Worm (Caenorhabditis elegans) whole organism, L1 larva: ENCODE data around the gene K08A2.2.

ENCODE experiments used
- C16A3.4 ChIP-seq: fragments of 150-350 bp; optimal IDR thresholded peaks from 2 replicates; lab custom pipeline; 2014; ENCODE audit warnings: missing biosample characterization, missing genetic modification characterization
- Y116A8C.19 ChIP-seq: sonication (generic microtip); optimal IDR thresholded peaks from 2 replicates; lab custom pipeline; 2016; ENCODE audit warnings: missing compliant biosample characterization, missing genetic modification characterization, borderline replicate concordance
- alr-1 ChIP-seq: fragments of 200-800 bp; sonication (Bioruptor generic); optimal IDR thresholded peaks from 2 replicates; lab custom pipeline; 2018; ENCODE audit warnings: borderline replicate concordance, mild to moderate bottlenecking, missing genetic modification characterization, missing compliant biosample characterization
- aly-2 ChIP-seq: fragments of 150-350 bp; optimal IDR thresholded peaks from 2 replicates; lab custom pipeline; 2014; ENCODE audit warnings: missing biosample characterization, missing genetic modification characterization
- ama-1 ChIP-seq: fragments of 150-350 bp; optimal IDR thresholded peaks from 2 replicates; lab custom pipeline; 2014
- blmp-1 ChIP-seq: fragments of 150-350 bp; optimal IDR thresholded peaks from 2 replicates; lab custom pipeline; 2014; ENCODE audit warnings: missing biosample characterization, missing genetic modification characterization
- ceh-63 ChIP-seq: fragments of 200-800 bp; sonication (Bioruptor generic); optimal IDR thresholded peaks from 2 replicates; lab custom pipeline; 2018; ENCODE audit warnings: mild to moderate bottlenecking, missing genetic modification characterization, missing compliant biosample characterization
- ceh-88 ChIP-seq: fragments of 200-800 bp; sonication (Bioruptor generic); IDR thresholded peaks from 2 replicates; pipeline ENCODE4 v1.3.6; 2022; ENCODE audit warnings: missing genetic modification characterization, missing compliant biosample characterization
- ceh-90 ChIP-seq: sonication (generic microtip); optimal IDR thresholded peaks from 2 replicates; lab custom pipeline; 2016; ENCODE audit warnings: missing genetic modification characterization, missing compliant biosample characterization
- dsc-1 ChIP-seq: sonication (generic microtip); optimal IDR thresholded peaks from 2 replicates; lab custom pipeline; 2016; ENCODE audit warnings: mild to moderate bottlenecking, missing genetic modification characterization, missing compliant biosample characterization
- elt-3 ChIP-seq, 6 experiments: fragments of 150-350 bp in 1 of 6; sonication (generic microtip); optimal IDR thresholded peaks; 2 replicates each; lab custom pipeline; 2017 to 2018; ENCODE audit warnings: missing biosample characterization in 6 of 6, missing genetic modification characterization in 6 of 6, inconsistent platforms in 1 of 6
- fkh-4 ChIP-seq: sonication (generic microtip); optimal IDR thresholded peaks from 2 replicates; lab custom pipeline; 2016; ENCODE audit warnings: missing compliant biosample characterization, missing genetic modification characterization, borderline replicate concordance
- fkh-8 ChIP-seq: sonication (generic microtip); optimal IDR thresholded peaks from 2 replicates; lab custom pipeline; 2016; ENCODE audit warnings: mild to moderate bottlenecking, missing genetic modification characterization, missing compliant biosample characterization
- grh-1 ChIP-seq: fragments of 200-800 bp; sonication (Bioruptor generic); IDR thresholded peaks from 2 replicates; pipeline ENCODE4 v1.3.6; 2022; ENCODE audit warnings: missing genetic modification reagents, missing genetic modification characterization, missing compliant biosample characterization
- hlh-4 ChIP-seq: sonication (generic microtip); optimal IDR thresholded peaks from 2 replicates; lab custom pipeline; 2016; ENCODE audit warnings: mild to moderate bottlenecking, missing genetic modification characterization, missing compliant biosample characterization
- isw-1 ChIP-seq: fragments of 200-800 bp; sonication (Bioruptor generic); IDR thresholded peaks from 2 replicates; pipeline ENCODE4 v1.3.6; 2022; ENCODE audit warnings: missing genetic modification characterization, missing compliant biosample characterization
- jun-1 ChIP-seq: fragments of 150-350 bp; optimal IDR thresholded peaks from 2 replicates; lab custom pipeline; 2014; ENCODE audit warnings: missing biosample characterization, missing genetic modification reagents, missing genetic modification characterization
- lin-14 ChIP-seq: fragments of 200-800 bp; sonication (Bioruptor generic); optimal IDR thresholded peaks from 2 replicates; lab custom pipeline; 2018; ENCODE audit warnings: mild to moderate bottlenecking, missing genetic modification characterization, moderate library complexity, missing compliant biosample characterization
- lin-35 ChIP-seq, 2 experiments: fragments of 150-350 bp; optimal IDR thresholded peaks; 2 replicates each; lab custom pipeline; 2014; ENCODE audit warnings: missing biosample characterization in 2 of 2, missing genetic modification characterization in 2 of 2, missing genetic modification reagents in 2 of 2
- lir-3 ChIP-seq: sonication (generic microtip); optimal IDR thresholded peaks from 2 replicates; lab custom pipeline; 2016; ENCODE audit warnings: mild to moderate bottlenecking, missing genetic modification characterization, moderate library complexity, missing compliant biosample characterization; ENCODE audit not compliant: poor library complexity
- mef-2 ChIP-seq: fragments of 150-350 bp; optimal IDR thresholded peaks from 2 replicates; lab custom pipeline; 2014; ENCODE audit warnings: missing biosample characterization, missing genetic modification characterization
- mep-1 ChIP-seq: fragments of 150-350 bp; optimal IDR thresholded peaks from 2 replicates; lab custom pipeline; 2014; ENCODE audit warnings: missing biosample characterization, missing genetic modification characterization
- nhr-12 ChIP-seq: sonication (generic microtip); optimal IDR thresholded peaks from 2 replicates; lab custom pipeline; 2017; ENCODE audit warnings: missing biosample characterization, missing genetic modification characterization
- nhr-20 ChIP-seq: sonication (generic microtip); optimal IDR thresholded peaks from 2 replicates; lab custom pipeline; 2016; ENCODE audit warnings: mild to moderate bottlenecking, missing genetic modification characterization, missing compliant biosample characterization
- nhr-28 ChIP-seq: fragments of 150-350 bp; optimal IDR thresholded peaks from 2 replicates; lab custom pipeline; 2014; ENCODE audit warnings: missing biosample characterization, missing genetic modification characterization
- nhr-47 ChIP-seq: sonication (generic microtip); optimal IDR thresholded peaks from 2 replicates; lab custom pipeline; 2016; ENCODE audit warnings: mild to moderate bottlenecking, missing genetic modification characterization, moderate library complexity, missing compliant biosample characterization
- nhr-71 ChIP-seq: sonication (generic microtip); optimal IDR thresholded peaks from 2 replicates; lab custom pipeline; 2016; ENCODE audit warnings: mild to moderate bottlenecking, missing genetic modification characterization, moderate library complexity, missing compliant biosample characterization
- nhr-76 ChIP-seq: sonication (generic microtip); optimal IDR thresholded peaks from 2 replicates; lab custom pipeline; 2017; ENCODE audit warnings: missing biosample characterization, missing genetic modification characterization
- nhr-77 ChIP-seq: fragments of 150-350 bp; optimal IDR thresholded peaks from 2 replicates; lab custom pipeline; 2014; ENCODE audit warnings: missing biosample characterization, missing genetic modification characterization
- nhr-84 ChIP-seq: sonication (generic microtip); optimal IDR thresholded peaks from 2 replicates; lab custom pipeline; 2017; ENCODE audit warnings: missing biosample characterization, missing genetic modification characterization
- nhr-90 ChIP-seq: sonication (generic microtip); optimal IDR thresholded peaks from 2 replicates; lab custom pipeline; 2016; ENCODE audit warnings: mild to moderate bottlenecking, missing genetic modification characterization, missing compliant biosample characterization; ENCODE audit not compliant: poor library complexity
- pag-3 ChIP-seq: sonication (generic microtip); optimal IDR thresholded peaks from 2 replicates; lab custom pipeline; 2017; ENCODE audit warnings: missing genetic modification characterization, mild to moderate bottlenecking, missing compliant biosample characterization, antibody characterized with exemption, borderline replicate concordance; ENCODE audit not compliant: insufficient read depth
- pqm-1 ChIP-seq: sonication (generic microtip); optimal IDR thresholded peaks from 3 replicates; lab custom pipeline; 2017; ENCODE audit warnings: missing biosample characterization, missing genetic modification characterization
- snpc-4 ChIP-seq: fragments of 150-350 bp; optimal IDR thresholded peaks from 2 replicates; lab custom pipeline; 2014; ENCODE audit warnings: missing biosample characterization, missing genetic modification characterization
- snu-23 ChIP-seq: sonication (generic microtip); optimal IDR thresholded peaks from 2 replicates; lab custom pipeline; 2016; ENCODE audit warnings: missing genetic modification characterization, missing compliant biosample characterization
- sptf-1 ChIP-seq: fragments of 150-350 bp; optimal IDR thresholded peaks from 2 replicates; lab custom pipeline; 2014; ENCODE audit warnings: missing biosample characterization, missing genetic modification characterization
- tbx-2 ChIP-seq: sonication (generic microtip); optimal IDR thresholded peaks from 2 replicates; lab custom pipeline; 2016; ENCODE audit warnings: missing genetic modification characterization, missing compliant biosample characterization
- unc-30 ChIP-seq: sonication (generic microtip); optimal IDR thresholded peaks from 2 replicates; lab custom pipeline; 2017; ENCODE audit warnings: missing biosample characterization, missing genetic modification characterization
- unc-62 ChIP-seq: fragments of 150-350 bp; optimal IDR thresholded peaks from 2 replicates; lab custom pipeline; 2014; ENCODE audit warnings: missing biosample characterization, missing genetic modification reagents, missing genetic modification characterization
- unc-86 ChIP-seq: sonication (generic microtip); optimal IDR thresholded peaks from 2 replicates; lab custom pipeline; 2016; ENCODE audit warnings: missing genetic modification characterization, missing compliant biosample characterization
- zag-1 ChIP-seq: fragments of 150-350 bp; optimal IDR thresholded peaks from 2 replicates; lab custom pipeline; 2014; ENCODE audit warnings: missing biosample characterization, missing genetic modification characterization
- ztf-11 ChIP-seq, 2 experiments: sonication (generic microtip); optimal IDR thresholded peaks; 2 replicates each; lab custom pipeline; 2016 to 2017; ENCODE audit warnings: missing genetic modification characterization in 2 of 2, missing biosample characterization in 1 of 2, missing compliant biosample characterization in 1 of 2
- ztf-4 ChIP-seq: fragments of 150-350 bp; optimal IDR thresholded peaks from 2 replicates; lab custom pipeline; 2014; ENCODE audit warnings: missing biosample characterization, missing genetic modification characterization

K08A2.2 gene

ce11 chrII:2962531-2963164, 28.8 kb upstream of the K08A2.2 start (continued):
- no peak for TF ChIP-seq pqm-1 (tag; lab: Kevin White, UChicago)
- TF ChIP-seq tbx-2 (tag; lab: Kevin White, UChicago), result peak; percentile 38
- peak; percentile 69 for TF ChIP-seq unc-86 (tag; lab: Kevin White, UChicago)
- TF ChIP-seq Y116A8C.19 (tag; lab: Kevin White, UChicago), result no peak
- no peak for TF ChIP-seq ceh-63 (GFP tag; lab: Kevin White, UChicago)
- no peak for TF ChIP-seq elt-3 (tag; optimal IDR thresholded peaks at IDR 0.05; lab: Kevin White, UChicago)
- TF ChIP-seq, all 84 proteins: peak for 16

DNA sequence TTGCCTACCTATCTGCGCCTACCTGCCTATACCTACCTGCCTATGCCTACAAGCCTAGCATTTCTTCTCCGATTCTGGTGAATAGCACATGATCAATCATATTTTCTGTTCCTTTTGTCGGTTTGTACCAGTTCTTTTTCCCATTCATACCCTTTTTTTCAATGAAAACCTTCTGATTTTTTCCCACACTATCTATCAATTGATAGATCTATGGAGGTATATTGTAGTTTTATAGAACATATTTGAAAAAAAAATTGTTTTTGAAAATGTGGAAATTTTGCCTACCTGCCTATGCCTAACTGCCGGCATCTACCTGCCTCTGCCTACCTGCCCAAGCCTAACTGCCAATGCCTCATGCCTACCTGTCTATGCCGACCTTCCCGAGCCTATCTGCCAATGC, 27.8 kb upstream of the K08A2.2 start:
- TF ChIP-seq snpc-4 (tag; lab: Kevin White, UChicago) (no peak), lin-35 (GFP tag; optimal IDR thresholded peaks at IDR 0.05; lab: Kevin White, UChicago) (no peak), grh-1 (no peak), fkh-4 (no peak), alr-1 (tag; lab: Kevin White, UChicago) (no peak), nhr-76 (tag; lab: Kevin White, UChicago) (no peak), lir-3 (tag; lab: Kevin White, UChicago) (no peak), ztf-11 (tag; optimal IDR thresholded peaks at IDR 0.05; lab: Kevin White, UChicago) (no peak)
- TF ChIP-seq, all 84 proteins: peak for 0

ce11 chrII:2965215-2965998, 26.0 kb upstream of the K08A2.2 start:
- peak; percentile 95 for TF ChIP-seq dsc-1
- TF ChIP-seq snu-23 (GFP tag; lab: Kevin White, UChicago), result no peak
- no peak for TF ChIP-seq C16A3.4
- peak; percentile 22 for TF ChIP-seq fkh-8
- TF ChIP-seq nhr-47 (tag; lab: Kevin White, UChicago), result peak; percentile 23

ce11 chrII:2966350-2966749, 25.1 kb upstream of the K08A2.2 start:
- no peak for TF ChIP-seq hlh-4 (tag; lab: Kevin White, UChicago)
- TF ChIP-seq nhr-71 (tag; lab: Kevin White, UChicago), result no peak
- TF ChIP-seq nhr-28 (tag; lab: Kevin White, UChicago), result no peak
- no peak for TF ChIP-seq ceh-90

DNA sequence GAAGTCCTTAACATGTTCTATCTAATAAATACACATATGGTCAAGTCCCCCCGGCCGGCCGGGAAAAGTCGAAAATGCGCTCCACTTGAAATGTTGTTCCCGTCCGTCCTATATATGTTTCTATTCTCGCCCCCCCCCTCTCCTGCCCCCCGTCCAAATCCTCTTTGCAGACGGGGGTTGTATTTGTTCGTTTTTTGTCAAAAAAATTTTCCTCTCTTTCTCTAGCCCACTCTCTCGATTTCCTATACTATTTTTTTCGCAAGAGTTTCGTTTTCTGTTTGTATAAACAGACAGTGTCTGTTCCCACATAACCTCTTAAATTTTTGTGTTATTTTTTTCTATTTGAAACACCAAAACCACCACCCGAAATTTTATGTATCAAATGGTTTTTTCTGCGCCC, 24.3 kb upstream of the K08A2.2 start:
- TF ChIP-seq alr-1 (tag; lab: Kevin White, UChicago) (no peak), grh-1 (0 out of 2 replicates have a peak, but pooled peaks have one; percentile 24), ceh-88 (GFP tag; lab: Robert Waterston, UW) (no peak), jun-1 (tag; lab: Kevin White, UChicago) (no peak), blmp-1 (tag; lab: Kevin White, UChicago) (peak; percentile 8), nhr-77 (tag; lab: Kevin White, UChicago) (peak; percentile 31), ama-1 (lab: Kevin White, UChicago) (no peak), sptf-1 (no peak), aly-2 (tag; lab: Kevin White, UChicago) (no peak), nhr-12 (tag; lab: Kevin White, UChicago) (no peak), mef-2 (tag; lab: Kevin White, UChicago) (no peak), unc-30 (tag; lab: Kevin White, UChicago) (no peak), isw-1 (GFP tag; lab: Robert Waterston, UW) (no peak), mep-1 (tag; lab: Kevin White, UChicago) (no peak), unc-62 (GFP tag; lab: Kevin White, UChicago) (no peak), ztf-4 (tag; lab: Kevin White, UChicago) (no peak), fkh-4 (no peak), nhr-20 (tag; lab: Kevin White, UChicago) (peak; percentile 37), pag-3 (tag; lab: Kevin White, UChicago) (no peak), nhr-90 (tag; lab: Kevin White, UChicago) (no peak), lin-14 (GFP tag; lab: Kevin White, UChicago) (peak; percentile 67), pqm-1 (tag; lab: Kevin White, UChicago) (no peak), snu-23 (GFP tag; lab: Kevin White, UChicago) (peak; percentile 7), snpc-4 (tag; lab: Kevin White, UChicago) (no peak), nhr-84 (tag; lab: Kevin White, UChicago) (no peak), zag-1 (tag; lab: Kevin White, UChicago) (no peak), ceh-63 (GFP tag; lab: Kevin White, UChicago) (no peak)
